Worm (Caenorhabditis elegans) whole organism, L1 larva: Measurements from ENCODE around the gene aex-3.

Source experiments
- C16A3.4 ChIP-seq: fragments of 150-350 bp; optimal IDR thresholded peaks from 2 replicates; lab custom pipeline; 2014; ENCODE audit warnings: missing biosample characterization, missing genetic modification characterization
- lin-13 ChIP-seq: fragments of 150-350 bp; optimal IDR thresholded peaks from 2 replicates; lab custom pipeline; 2014; ENCODE audit warnings: missing biosample characterization, missing genetic modification reagents, missing genetic modification characterization
- lin-39 ChIP-seq: fragments of 150-350 bp; optimal IDR thresholded peaks from 2 replicates; lab custom pipeline; 2014; ENCODE audit warnings: missing biosample characterization, missing genetic modification reagents, missing genetic modification characterization
- nhr-237 ChIP-seq: fragments of 150-350 bp; optimal IDR thresholded peaks from 2 replicates; lab custom pipeline; 2014; ENCODE audit warnings: missing biosample characterization, missing genetic modification characterization
- nhr-77 ChIP-seq: fragments of 150-350 bp; optimal IDR thresholded peaks from 2 replicates; lab custom pipeline; 2014; ENCODE audit warnings: missing biosample characterization, missing genetic modification characterization
- unc-62 ChIP-seq: fragments of 150-350 bp; optimal IDR thresholded peaks from 2 replicates; lab custom pipeline; 2014; ENCODE audit warnings: missing biosample characterization, missing genetic modification reagents, missing genetic modification characterization

DNA sequence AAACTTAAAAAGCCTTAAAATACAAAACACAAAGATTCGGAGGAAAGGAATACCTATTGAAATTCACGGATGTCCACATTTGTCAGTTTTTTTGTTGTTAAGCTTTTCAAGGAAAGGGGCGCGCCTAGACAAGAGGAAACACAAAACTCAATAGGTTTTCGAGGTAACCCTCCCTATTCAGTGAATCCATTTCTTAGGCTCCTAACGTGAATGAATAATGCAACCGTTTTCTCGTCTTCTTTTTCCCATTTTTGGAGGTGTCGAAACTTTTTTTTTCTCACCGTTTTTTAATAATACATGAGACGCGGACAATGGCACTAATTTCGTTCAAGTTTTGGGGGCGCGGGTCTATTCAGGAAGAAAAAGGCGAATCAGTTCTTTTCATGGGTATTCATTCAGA, 22.5 kb downstream of the aex-3 start:
- TF ChIP-seq unc-62 (GFP tag; lab: Kevin White, UChicago) (no peak), lin-39 (no peak), nhr-77 (tag; lab: Kevin White, UChicago) (no peak), nhr-237 (tag; lab: Kevin White, UChicago) (no peak), C16A3.4 (tag; lab: Kevin White, UChicago) (no peak), lin-13 (GFP tag; lab: Kevin White, UChicago) (no peak)
